Fruit fly (Drosophila melanogaster) whole organism, embryonic: ENCODE measurements around the gene CG34290.

Experiments
- Adf1 ChIP-seq: fragments of 200-800 bp; sonication (Bioruptor generic); IDR thresholded peaks from 2 replicates; pipeline ENCODE4 v1.3.6; 2022; ENCODE audit warnings: missing biosample characterization, missing genetic modification characterization
- C15 ChIP-seq: fragments of 200-800 bp; sonication (Bioruptor generic); IDR thresholded peaks from 3 replicates; pipeline ENCODE4 v1.3.6; 2022; ENCODE audit warnings: missing biosample characterization, missing genetic modification characterization
- CG10209 ChIP-seq: fragments of 200-800 bp; sonication (Bioruptor generic); optimal IDR thresholded peaks from 3 replicates; lab custom pipeline; 2017; ENCODE audit warnings: missing biosample characterization, mild to moderate bottlenecking, missing genetic modification characterization, missing genetic modification reagents
- CG10274 ChIP-seq: fragments of 200-800 bp; sonication (Bioruptor generic); optimal IDR thresholded peaks from 3 replicates; lab custom pipeline; 2017; ENCODE audit warnings: missing biosample characterization, mild to moderate bottlenecking, missing genetic modification characterization
- CG10565 ChIP-seq: fragments of 200-800 bp; sonication (Bioruptor generic); optimal IDR thresholded peaks from 3 replicates; lab custom pipeline; 2016; ENCODE audit warnings: missing biosample characterization, mild to moderate bottlenecking, missing genetic modification characterization
- CG11093 ChIP-seq: fragments of 200-800 bp; sonication (Bioruptor generic); IDR thresholded peaks from 3 replicates; pipeline ENCODE4 v1.3.6; 2022; ENCODE audit warnings: missing biosample characterization, missing genetic modification characterization
- CG11398 ChIP-seq: fragments of 200-800 bp; sonication (Bioruptor generic); optimal IDR thresholded peaks from 2 replicates; lab custom pipeline; 2016; ENCODE audit warnings: missing biosample characterization, missing genetic modification characterization
- CG13123 ChIP-seq: fragments of 200-800 bp; sonication (Bioruptor generic); optimal IDR thresholded peaks from 2 replicates; lab custom pipeline; 2016; ENCODE audit warnings: missing biosample characterization, missing genetic modification characterization
- CG13624 ChIP-seq: fragments of 200-800 bp; sonication (Bioruptor generic); optimal IDR thresholded peaks from 2 replicates; lab custom pipeline; 2016; ENCODE audit warnings: missing biosample characterization, missing genetic modification characterization
- CG15479 ChIP-seq: fragments of 200-800 bp; sonication (Bioruptor generic); optimal IDR thresholded peaks from 3 replicates; lab custom pipeline; 2019; ENCODE audit warnings: missing biosample characterization, mild to moderate bottlenecking, missing genetic modification characterization, moderate library complexity
- CG17568 ChIP-seq: fragments of 200-800 bp; sonication (Bioruptor generic); optimal IDR thresholded peaks from 2 replicates; lab custom pipeline; 2018; ENCODE audit warnings: missing biosample characterization, mild to moderate bottlenecking, missing genetic modification characterization, moderate library complexity
- CG18619 ChIP-seq: fragments of 200-800 bp; sonication (Bioruptor generic); optimal IDR thresholded peaks from 3 replicates; lab custom pipeline; 2017; ENCODE audit warnings: missing biosample characterization, mild to moderate bottlenecking, missing genetic modification characterization
- CG18764 ChIP-seq: fragments of 200-800 bp; sonication (Bioruptor generic); optimal IDR thresholded peaks from 3 replicates; lab custom pipeline; 2016; ENCODE audit warnings: missing biosample characterization, missing genetic modification characterization
- CG30020 ChIP-seq: fragments of 200-800 bp; optimal IDR thresholded peaks from 2 replicates; lab custom pipeline; 2019; ENCODE audit warnings: missing biosample characterization, mild to moderate bottlenecking, missing genetic modification characterization, moderate library complexity
- CG31365 ChIP-seq: fragments of 200-800 bp; sonication (Bioruptor generic); optimal IDR thresholded peaks from 2 replicates; lab custom pipeline; 2018; ENCODE audit warnings: missing biosample characterization, mild to moderate bottlenecking, missing genetic modification characterization
- CG34422 ChIP-seq: fragments of 200-800 bp; sonication (Bioruptor generic); IDR thresholded peaks from 3 replicates; pipeline ENCODE4 v1.3.6; 2022; ENCODE audit warnings: missing biosample characterization, missing genetic modification characterization
- CG6854 ChIP-seq: fragments of 200-800 bp; sonication (Bioruptor generic); optimal IDR thresholded peaks from 3 replicates; lab custom pipeline; 2017; ENCODE audit warnings: missing biosample characterization, mild to moderate bottlenecking, missing genetic modification characterization
- CG8290 ChIP-seq, 3 experiments: fragments of 200-800 bp; sonication (Bioruptor generic); optimal IDR thresholded peaks; 2 replicates each; lab custom pipeline; 2016 to 2019; ENCODE audit warnings: missing biosample characterization in 3 of 3, missing genetic modification characterization in 3 of 3, mild to moderate bottlenecking in 2 of 3, moderate library complexity in 1 of 3
- CG8765 ChIP-seq: fragments of 200-800 bp; sonication (Bioruptor generic); IDR thresholded peaks from 2 replicates; pipeline ENCODE4 v1.3.6; 2022; ENCODE audit warnings: missing biosample characterization, missing genetic modification characterization
- CG9876 ChIP-seq: fragments of 200-800 bp; sonication (Bioruptor generic); optimal IDR thresholded peaks from 2 replicates; lab custom pipeline; 2016; ENCODE audit warnings: missing biosample characterization, missing genetic modification characterization
- CG9932 ChIP-seq: fragments of 200-800 bp; sonication (Bioruptor generic); IDR thresholded peaks from 2 replicates; pipeline ENCODE4 v1.3.6; 2022; ENCODE audit warnings: missing biosample characterization, missing genetic modification characterization
- H15 ChIP-seq: fragments of 200-800 bp; sonication (Bioruptor generic); IDR thresholded peaks from 3 replicates; pipeline ENCODE4 v1.3.6; 2022; ENCODE audit warnings: missing biosample characterization, missing genetic modification characterization
- HLHmδ ChIP-seq: fragments of 200-800 bp; sonication (Bioruptor generic); optimal IDR thresholded peaks from 2 replicates; lab custom pipeline; 2018; ENCODE audit warnings: missing biosample characterization, mild to moderate bottlenecking, missing genetic modification characterization, moderate library complexity
- MESR4 ChIP-seq: fragments of 200-800 bp; sonication (Bioruptor generic); optimal IDR thresholded peaks from 2 replicates; lab custom pipeline; 2018; ENCODE audit warnings: missing biosample characterization, mild to moderate bottlenecking, missing genetic modification characterization, moderate library complexity
- Myb ChIP-seq: fragments of 200-800 bp; sonication (Bioruptor generic); optimal IDR thresholded peaks from 2 replicates; lab custom pipeline; 2016; ENCODE audit warnings: missing biosample characterization, missing genetic modification characterization
- NFAT ChIP-seq: fragments of 200-800 bp; sonication (Bioruptor generic); IDR thresholded peaks from 2 replicates; pipeline ENCODE4 v1.3.6; 2022; ENCODE audit warnings: missing biosample characterization, missing genetic modification characterization
- PHDP ChIP-seq: fragments of 200-800 bp; sonication (Bioruptor generic); optimal IDR thresholded peaks from 3 replicates; lab custom pipeline; 2018; ENCODE audit warnings: missing biosample characterization, mild to moderate bottlenecking, missing genetic modification characterization, moderate library complexity
- Tbp ChIP-seq: fragments of >200 bp; optimal IDR thresholded peaks from 2 replicates; lab custom pipeline; 2018; ENCODE audit warnings: missing biosample characterization, missing genetic modification characterization
- Trl ChIP-seq, 3 experiments: fragments of >200 bp in 2 of 3; fragments of 200-800 bp in 1 of 3; sonication (Bioruptor generic) in 1 of 3; optimal IDR thresholded peaks; 2 replicates in 1 of 3; 3 replicates in 2 of 3; lab custom pipeline; 2016 to 2017; ENCODE audit warnings: missing biosample characterization in 1 of 3, missing genetic modification characterization in 1 of 3
- bowl ChIP-seq: fragments of 200-800 bp; sonication (Bioruptor generic); IDR thresholded peaks from 2 replicates; pipeline ENCODE4 v1.3.6; 2022; ENCODE audit warnings: missing biosample characterization, missing genetic modification characterization
- chinmo ChIP-seq: fragments of 200-800 bp; sonication (Bioruptor generic); IDR thresholded peaks from 4 replicates; pipeline ENCODE4 v1.3.6; 2022; ENCODE audit warnings: missing biosample characterization, missing genetic modification characterization; ENCODE audit not compliant: partially characterized antibody
- crc ChIP-seq: fragments of 200-800 bp; sonication (Bioruptor generic); optimal IDR thresholded peaks from 2 replicates; lab custom pipeline; 2016; ENCODE audit warnings: missing biosample characterization, missing genetic modification characterization
- emc ChIP-seq: fragments of 200-800 bp; sonication (Bioruptor generic); optimal IDR thresholded peaks from 2 replicates; lab custom pipeline; 2016; ENCODE audit warnings: missing biosample characterization, missing genetic modification characterization
- en ChIP-seq: fragments of 200-800 bp; sonication (Bioruptor generic); optimal IDR thresholded peaks from 2 replicates; lab custom pipeline; 2016; ENCODE audit warnings: missing biosample characterization, missing genetic modification characterization
- gt ChIP-seq: fragments of 200-800 bp; sonication (Bioruptor generic); IDR thresholded peaks from 2 replicates; pipeline ENCODE4 v1.3.6; 2022; ENCODE audit warnings: missing biosample characterization, missing genetic modification characterization
- hkb ChIP-seq, 2 experiments: fragments of 200-800 bp in 1 of 2; fragments of >200 bp in 1 of 2; sonication (Bioruptor generic) in 1 of 2; IDR thresholded peaks in 1 of 2; optimal IDR thresholded peaks in 1 of 2; 2 replicates each; pipeline versions ENCODE4 v1.3.6 to Lab custom; 2017 to 2022; ENCODE audit warnings: missing biosample characterization in 1 of 2, missing genetic modification characterization in 1 of 2
- lmd ChIP-seq: fragments of 200-800 bp; sonication (Bioruptor generic); IDR thresholded peaks from 2 replicates; pipeline ENCODE4 v1.3.6; 2022; ENCODE audit warnings: missing biosample characterization, missing genetic modification characterization
- nerfin-2 ChIP-seq: fragments of 200-800 bp; sonication (Bioruptor generic); IDR thresholded peaks from 2 replicates; pipeline ENCODE4 v1.3.6; 2022; ENCODE audit warnings: missing biosample characterization, missing genetic modification characterization; ENCODE audit not compliant: partially characterized antibody
- onecut ChIP-seq: fragments of 200-800 bp; sonication (Bioruptor generic); IDR thresholded peaks from 2 replicates; pipeline ENCODE4 v1.3.6; 2022; ENCODE audit warnings: missing biosample characterization, missing genetic modification characterization
- org-1 ChIP-seq: fragments of 200-800 bp; sonication (Bioruptor generic); optimal IDR thresholded peaks from 2 replicates; lab custom pipeline; 2017; ENCODE audit warnings: missing biosample characterization, missing genetic modification characterization
- pita ChIP-seq: fragments of 200-800 bp; sonication (Bioruptor generic); optimal IDR thresholded peaks from 2 replicates; lab custom pipeline; 2017; ENCODE audit warnings: missing biosample characterization, mild to moderate bottlenecking, missing genetic modification characterization
- ranshi ChIP-seq: fragments of 200-800 bp; sonication (Bioruptor generic); IDR thresholded peaks from 2 replicates; pipeline ENCODE4 v1.3.6; 2022; ENCODE audit warnings: missing biosample characterization, missing genetic modification characterization
- row ChIP-seq: fragments of 200-800 bp; sonication (Bioruptor generic); IDR thresholded peaks from 3 replicates; pipeline ENCODE4 v1.3.6; 2022; ENCODE audit warnings: missing biosample characterization, missing genetic modification characterization
- schlank ChIP-seq: fragments of 200-800 bp; sonication (Bioruptor generic); optimal IDR thresholded peaks from 2 replicates; lab custom pipeline; 2018; ENCODE audit warnings: missing biosample characterization, mild to moderate bottlenecking, missing genetic modification characterization
- so ChIP-seq: fragments of 200-800 bp; sonication (Bioruptor generic); IDR thresholded peaks from 3 replicates; pipeline ENCODE4 v1.3.6; 2022; ENCODE audit warnings: missing biosample characterization, missing genetic modification characterization
- sqz ChIP-seq: fragments of 200-800 bp; sonication (Bioruptor generic); optimal IDR thresholded peaks from 3 replicates; lab custom pipeline; 2018; ENCODE audit warnings: missing biosample characterization, mild to moderate bottlenecking, missing genetic modification characterization
- tgo ChIP-seq: fragments of 200-800 bp; sonication (Bioruptor generic); IDR thresholded peaks from 3 replicates; pipeline ENCODE4 v1.3.6; 2022; ENCODE audit warnings: missing biosample characterization, missing genetic modification characterization
- trem ChIP-seq: fragments of 200-800 bp; optimal IDR thresholded peaks from 3 replicates; lab custom pipeline; 2019; ENCODE audit warnings: missing biosample characterization, mild to moderate bottlenecking, missing genetic modification characterization, moderate library complexity
- wek ChIP-seq: fragments of 200-800 bp; sonication (Bioruptor generic); optimal IDR thresholded peaks from 3 replicates; lab custom pipeline; 2018; ENCODE audit warnings: missing biosample characterization, mild to moderate bottlenecking, missing genetic modification characterization, moderate library complexity
- wor ChIP-seq: fragments of 200-800 bp; sonication (Bioruptor generic); IDR thresholded peaks from 2 replicates; pipeline ENCODE4 v1.3.6; 2022; ENCODE audit warnings: missing biosample characterization, missing genetic modification characterization

The CG34290 gene

DNA sequence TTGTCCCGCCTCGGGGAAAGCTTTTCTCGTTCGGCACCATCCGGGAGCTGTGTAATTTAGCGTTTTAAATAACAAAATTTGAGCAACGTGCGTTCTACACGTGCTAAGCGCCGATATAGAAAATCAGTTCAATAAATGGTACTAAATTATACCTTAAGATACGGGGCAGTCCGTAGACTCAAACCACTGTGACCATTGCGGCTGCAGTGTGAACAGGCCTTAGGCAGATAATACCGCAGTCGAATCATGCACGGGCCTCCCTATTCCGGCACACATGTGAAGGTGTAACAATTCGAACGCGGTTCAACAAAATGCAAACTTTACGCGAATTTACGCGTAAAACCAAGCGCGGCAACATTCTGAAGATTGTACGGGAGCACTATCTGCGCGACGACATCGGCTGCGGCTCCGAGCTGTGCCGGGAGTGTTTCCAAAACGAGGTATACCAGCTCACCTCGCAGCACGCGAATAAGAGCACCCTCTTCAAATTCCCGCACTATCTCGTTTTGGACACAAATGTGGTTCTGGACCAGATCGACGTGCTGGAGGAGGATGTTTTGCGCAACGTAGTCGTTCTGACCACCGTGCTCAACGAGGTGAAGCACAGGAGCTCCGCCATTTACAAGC lies 43.7 kb upstream of the CG34290 start, which contains the start of the genes Rrp5 and Dis3 (continued):
- TF ChIP-seq Adf1 (GFP tag; lab: Robert Waterston, UW) (peak; percentile 50), trem (tag; lab: Kevin White, UChicago) (peak; percentile 82), CG10565 (GFP tag; lab: Kevin White, UChicago) (no peak), CG18619 (GFP tag; lab: Kevin White, UChicago) (no peak), MESR4 (GFP tag; lab: Kevin White, UChicago) (peak; percentile 86), CG10274 (GFP tag; lab: Kevin White, UChicago) (no peak), H15 (GFP tag; lab: Robert Waterston, UW) (0 out of 3 replicates have a peak, but pooled peaks have one; percentile 35), wor (GFP tag; lab: Robert Waterston, UW) (no peak), CG15479 (GFP tag; lab: Kevin White, UChicago) (no peak), gt (GFP tag; lab: Robert Waterston, UW) (no peak), sqz (GFP tag; lab: Kevin White, UChicago) (no peak), C15 (no peak), tgo (GFP tag; lab: Robert Waterston, UW) (no peak), CG13123 (GFP tag; lab: Kevin White, UChicago) (no peak), CG17568 (no peak), HLHmδ (GFP tag; lab: Kevin White, UChicago) (no peak), row (GFP tag; lab: Robert Waterston, UW) (peak; percentile 78), CG31365 (tag; lab: Kevin White, UChicago) (no peak), onecut (GFP tag; lab: Robert Waterston, UW) (no peak), schlank (tag; lab: Kevin White, UChicago) (no peak), CG8765 (GFP tag; lab: Robert Waterston, UW) (peak; percentile 46; the same call in 1 of the 2 replicates), CG8290 (GFP tag; optimal IDR thresholded peaks at IDR 0.05; lab: Kevin White, UChicago) (no peak), CG8290 (tag; optimal IDR thresholded peaks at IDR 0.05; lab: Kevin White, UChicago) (no peak), emc (GFP tag; lab: Kevin White, UChicago) (peak; percentile 18), NFAT (GFP tag; lab: Robert Waterston, UW) (peak; percentile 79), bowl (GFP tag; lab: Robert Waterston, UW) (no peak), CG11398 (GFP tag; lab: Kevin White, UChicago) (no peak), CG11093 (GFP tag; lab: Robert Waterston, UW) (no peak), CG6854 (GFP tag; lab: Kevin White, UChicago) (no peak), lmd (peak; percentile 56), CG9876 (GFP tag; lab: Kevin White, UChicago) (peak; percentile 57), CG34422 (GFP tag; lab: Robert Waterston, UW) (peak; percentile 89), pita (GFP tag; lab: Kevin White, UChicago) (peak; percentile 69), ranshi (GFP tag; lab: Robert Waterston, UW) (no peak), PHDP (tag; lab: Kevin White, UChicago) (no peak), hkb (optimal IDR thresholded peaks at IDR 0.05; lab: Kevin White, UChicago) (peak; percentile 8), hkb (GFP tag; IDR thresholded peaks at IDR 0.05; lab: Robert Waterston, UW) (no peak), nerfin-2 (GFP tag; lab: Robert Waterston, UW) (no peak), org-1 (GFP tag; lab: Kevin White, UChicago) (no peak), chinmo (0 out of 4 replicates have a peak, but pooled peaks have one; percentile 30), so (GFP tag; lab: Robert Waterston, UW) (no peak), CG10209 (no peak), en (no peak), CG13624 (GFP tag; lab: Kevin White, UChicago) (peak; percentile 53), Tbp (GFP tag; lab: Kevin White, UChicago) (no peak), Myb (peak; percentile 73), CG9932 (GFP tag; lab: Robert Waterston, UW) (peak; percentile 77), CG18764 (GFP tag; lab: Kevin White, UChicago) (no peak), CG30020 (peak; percentile 94), Trl (optimal IDR thresholded peaks at IDR 0.05; lab: Kevin White, UChicago) (no peak), Trl (GFP tag; optimal IDR thresholded peaks at IDR 0.05; lab: Kevin White, UChicago) (no peak), crc (GFP tag; lab: Kevin White, UChicago) (no peak), wek (GFP tag; lab: Kevin White, UChicago) (no peak)
